Fruit fly (Drosophila melanogaster) whole organism, embryonic: ENCODE measurements around the gene Mkp3.

Source experiments
- CG1024 ChIP-seq: fragments of 200-800 bp; sonication (Bioruptor generic); IDR thresholded peaks from 2 replicates; pipeline ENCODE4 v1.3.6; 2022; ENCODE audit warnings: missing biosample characterization, missing genetic modification characterization
- CG10565 ChIP-seq: fragments of 200-800 bp; sonication (Bioruptor generic); optimal IDR thresholded peaks from 3 replicates; lab custom pipeline; 2016; ENCODE audit warnings: missing biosample characterization, mild to moderate bottlenecking, missing genetic modification characterization
- CG10959 ChIP-seq: fragments of 200-800 bp; sonication (Bioruptor generic); IDR thresholded peaks from 2 replicates; pipeline ENCODE4 v1.3.6; 2022; ENCODE audit warnings: missing biosample characterization, missing genetic modification characterization
- CG10979 ChIP-seq: fragments of 200-800 bp; sonication (Bioruptor generic); optimal IDR thresholded peaks from 2 replicates; lab custom pipeline; 2018; ENCODE audit warnings: missing biosample characterization, mild to moderate bottlenecking, missing genetic modification characterization, moderate library complexity
- CG12104 ChIP-seq: fragments of 200-800 bp; sonication (Bioruptor generic); optimal IDR thresholded peaks from 3 replicates; lab custom pipeline; 2016; ENCODE audit warnings: missing biosample characterization, missing genetic modification characterization
- CG12659 ChIP-seq: fragments of 200-800 bp; sonication (Bioruptor generic); optimal IDR thresholded peaks from 3 replicates; lab custom pipeline; 2017; ENCODE audit warnings: mild to moderate bottlenecking, missing biosample characterization, missing genetic modification reagents, missing genetic modification characterization
- CG13296 ChIP-seq: fragments of 200-800 bp; sonication (Bioruptor generic); optimal IDR thresholded peaks from 3 replicates; lab custom pipeline; 2018; ENCODE audit warnings: missing biosample characterization, mild to moderate bottlenecking, missing genetic modification characterization
- CG15601 ChIP-seq: fragments of 200-800 bp; sonication (Bioruptor generic); optimal IDR thresholded peaks from 3 replicates; lab custom pipeline; 2019; ENCODE audit warnings: missing biosample characterization, mild to moderate bottlenecking, missing genetic modification characterization, moderate library complexity
- CG15696 ChIP-seq: fragments of 200-800 bp; sonication (Bioruptor generic); optimal IDR thresholded peaks from 2 replicates; lab custom pipeline; 2019; ENCODE audit warnings: missing biosample characterization, mild to moderate bottlenecking, missing genetic modification characterization, moderate library complexity
- CG33557 ChIP-seq: fragments of 200-800 bp; sonication (Bioruptor generic); optimal IDR thresholded peaks from 2 replicates; lab custom pipeline; 2019; ENCODE audit warnings: missing biosample characterization, mild to moderate bottlenecking, missing genetic modification characterization, moderate library complexity
- CG4360 ChIP-seq: fragments of 200-800 bp; sonication (Bioruptor generic); IDR thresholded peaks from 2 replicates; pipeline ENCODE4 v1.3.6; 2022; ENCODE audit warnings: missing biosample characterization, missing genetic modification characterization
- CG4854 ChIP-seq: fragments of 200-800 bp; sonication (Bioruptor generic); optimal IDR thresholded peaks from 2 replicates; lab custom pipeline; 2016; ENCODE audit warnings: missing biosample characterization, missing genetic modification characterization, inconsistent platforms
- CG6683 ChIP-seq: fragments of 200-800 bp; sonication (Bioruptor generic); optimal IDR thresholded peaks from 2 replicates; lab custom pipeline; 2017; ENCODE audit warnings: missing biosample characterization, mild to moderate bottlenecking, missing genetic modification characterization, missing genetic modification reagents
- CG9215 ChIP-seq: fragments of 200-800 bp; sonication (Bioruptor generic); IDR thresholded peaks from 2 replicates; pipeline ENCODE4 v1.3.6; 2022; ENCODE audit warnings: missing biosample characterization, missing genetic modification characterization
- CG9817 ChIP-seq: fragments of 200-800 bp; sonication (Bioruptor generic); optimal IDR thresholded peaks from 2 replicates; lab custom pipeline; 2018; ENCODE audit warnings: missing biosample characterization, mild to moderate bottlenecking, missing genetic modification characterization, moderate library complexity
- CG9932 ChIP-seq: fragments of 200-800 bp; sonication (Bioruptor generic); IDR thresholded peaks from 2 replicates; pipeline ENCODE4 v1.3.6; 2022; ENCODE audit warnings: missing biosample characterization, missing genetic modification characterization
- Chrac-16 ChIP-seq: fragments of 200-800 bp; sonication (Bioruptor generic); optimal IDR thresholded peaks from 3 replicates; lab custom pipeline; 2016; ENCODE audit warnings: missing biosample characterization, missing genetic modification characterization
- D19A ChIP-seq: fragments of 200-800 bp; optimal IDR thresholded peaks from 3 replicates; lab custom pipeline; 2019; ENCODE audit warnings: missing biosample characterization, mild to moderate bottlenecking, missing genetic modification characterization, moderate library complexity
- Dfd ChIP-seq, 2 experiments: fragments of >200 bp; optimal IDR thresholded peaks; 2 replicates each; lab custom pipeline; 2017; ENCODE audit warnings: missing biosample characterization in 2 of 2, missing genetic modification characterization in 2 of 2
- Dip2 ChIP-seq: fragments of 200-800 bp; sonication (Bioruptor generic); IDR thresholded peaks from 2 replicates; pipeline ENCODE4 v1.3.6; 2022; ENCODE audit warnings: missing biosample characterization, missing genetic modification characterization
- Ets65A ChIP-seq: fragments of 200-800 bp; sonication (Bioruptor generic); peaks from one replicate; lab custom pipeline; 2016; ENCODE audit warnings: missing biosample characterization, missing genetic modification characterization
- Gug ChIP-seq: fragments of 200-800 bp; sonication (Bioruptor generic); IDR thresholded peaks from 4 replicates; pipeline ENCODE4 v1.3.6; 2022; ENCODE audit warnings: missing biosample characterization, missing genetic modification characterization
- H15 ChIP-seq: fragments of 200-800 bp; sonication (Bioruptor generic); IDR thresholded peaks from 3 replicates; pipeline ENCODE4 v1.3.6; 2022; ENCODE audit warnings: missing biosample characterization, missing genetic modification characterization
- HmgD ChIP-seq: fragments of 200-800 bp; sonication (Bioruptor generic); optimal IDR thresholded peaks from 3 replicates; lab custom pipeline; 2016; ENCODE audit warnings: missing biosample characterization, missing genetic modification characterization
- Mes4 ChIP-seq: fragments of 200-800 bp; sonication (Bioruptor generic); optimal IDR thresholded peaks from 2 replicates; lab custom pipeline; 2016; ENCODE audit warnings: missing biosample characterization, missing genetic modification characterization
- Nf-YB ChIP-seq: fragments of 200-800 bp; sonication (Bioruptor generic); optimal IDR thresholded peaks from 3 replicates; lab custom pipeline; 2019; ENCODE audit warnings: missing biosample characterization, mild to moderate bottlenecking, missing genetic modification characterization, moderate library complexity
- Optix ChIP-seq: fragments of 200-800 bp; sonication (Bioruptor generic); IDR thresholded peaks from 3 replicates; pipeline ENCODE4 v1.3.6; 2022; ENCODE audit warnings: missing biosample characterization, missing genetic modification characterization
- Pdp1 ChIP-seq, 2 experiments: fragments of 200-800 bp; sonication (Bioruptor generic); optimal IDR thresholded peaks; 3 replicates each; lab custom pipeline; 2016; ENCODE audit warnings: missing biosample characterization in 2 of 2, missing genetic modification characterization in 2 of 2, mild to moderate bottlenecking in 1 of 2, moderate library complexity in 1 of 2
- Trl ChIP-seq, 3 experiments: fragments of >200 bp in 2 of 3; fragments of 200-800 bp in 1 of 3; sonication (Bioruptor generic) in 1 of 3; optimal IDR thresholded peaks; 2 replicates in 1 of 3; 3 replicates in 2 of 3; lab custom pipeline; 2016 to 2017; ENCODE audit warnings: missing biosample characterization in 1 of 3, missing genetic modification characterization in 1 of 3
- Vsx1 ChIP-seq: fragments of 200-800 bp; sonication (Bioruptor generic); optimal IDR thresholded peaks from 2 replicates; lab custom pipeline; 2017; ENCODE audit warnings: missing biosample characterization, mild to moderate bottlenecking, missing genetic modification characterization, missing genetic modification reagents
- ato ChIP-seq: fragments of 200-800 bp; sonication (Bioruptor generic); IDR thresholded peaks from 2 replicates; pipeline ENCODE4 v1.3.6; 2022; ENCODE audit warnings: missing biosample characterization, missing genetic modification characterization; ENCODE audit not compliant: partially characterized antibody
- cato ChIP-seq: fragments of 200-800 bp; sonication (Bioruptor generic); optimal IDR thresholded peaks from 2 replicates; lab custom pipeline; 2016; ENCODE audit warnings: missing biosample characterization, missing genetic modification characterization, borderline replicate concordance
- corto ChIP-seq: fragments of 200-800 bp; sonication (Bioruptor generic); optimal IDR thresholded peaks from 2 replicates; lab custom pipeline; 2016; ENCODE audit warnings: missing biosample characterization, mild to moderate bottlenecking, missing genetic modification characterization, moderate library complexity
- dimm ChIP-seq: fragments of 200-800 bp; sonication (Bioruptor generic); IDR thresholded peaks from 2 replicates; pipeline ENCODE4 v1.3.6; 2022; ENCODE audit warnings: missing biosample characterization, missing genetic modification characterization
- emc ChIP-seq: fragments of 200-800 bp; sonication (Bioruptor generic); optimal IDR thresholded peaks from 2 replicates; lab custom pipeline; 2016; ENCODE audit warnings: missing biosample characterization, missing genetic modification characterization
- fd96Cb ChIP-seq: fragments of 200-800 bp; sonication (Bioruptor generic); optimal IDR thresholded peaks from 2 replicates; lab custom pipeline; 2018; ENCODE audit warnings: missing biosample characterization, mild to moderate bottlenecking, missing genetic modification characterization, moderate library complexity
- fu2 ChIP-seq: fragments of 200-800 bp; sonication (Bioruptor generic); optimal IDR thresholded peaks from 2 replicates; lab custom pipeline; 2016; ENCODE audit warnings: missing biosample characterization, missing genetic modification characterization
- hkb ChIP-seq, 2 experiments: fragments of 200-800 bp in 1 of 2; fragments of >200 bp in 1 of 2; sonication (Bioruptor generic) in 1 of 2; IDR thresholded peaks in 1 of 2; optimal IDR thresholded peaks in 1 of 2; 2 replicates each; pipeline versions ENCODE4 v1.3.6 to Lab custom; 2017 to 2022; ENCODE audit warnings: missing biosample characterization in 1 of 2, missing genetic modification characterization in 1 of 2
- ind ChIP-seq: fragments of 200-800 bp; sonication (Bioruptor generic); optimal IDR thresholded peaks from 3 replicates; lab custom pipeline; 2016; ENCODE audit warnings: missing biosample characterization, missing genetic modification characterization
- jumu ChIP-seq: fragments of 200-800 bp; sonication (Bioruptor generic); optimal IDR thresholded peaks from 3 replicates; lab custom pipeline; 2016; ENCODE audit warnings: missing biosample characterization, missing genetic modification characterization
- kay ChIP-seq: fragments of 200-800 bp; sonication (Bioruptor generic); optimal IDR thresholded peaks from 2 replicates; lab custom pipeline; 2016; ENCODE audit warnings: missing biosample characterization, missing genetic modification characterization
- ken ChIP-seq: fragments of 200-800 bp; sonication (Bioruptor generic); IDR thresholded peaks from 3 replicates; pipeline ENCODE4 v1.3.6; 2022; ENCODE audit warnings: missing biosample characterization, missing genetic modification characterization
- oc ChIP-seq: fragments of 200-800 bp; sonication (Bioruptor generic); optimal IDR thresholded peaks from 2 replicates; lab custom pipeline; 2018; ENCODE audit warnings: missing biosample characterization, mild to moderate bottlenecking, missing genetic modification characterization, moderate library complexity
- pb ChIP-seq: fragments of 200-800 bp; sonication (Bioruptor generic); optimal IDR thresholded peaks from 3 replicates; lab custom pipeline; 2016; ENCODE audit warnings: missing biosample characterization, missing genetic modification characterization
- schlank ChIP-seq: fragments of 200-800 bp; sonication (Bioruptor generic); optimal IDR thresholded peaks from 2 replicates; lab custom pipeline; 2018; ENCODE audit warnings: missing biosample characterization, mild to moderate bottlenecking, missing genetic modification characterization
- shn ChIP-seq: fragments of 200-800 bp; sonication (Bioruptor generic); optimal IDR thresholded peaks from 3 replicates; lab custom pipeline; 2016; ENCODE audit warnings: missing biosample characterization, missing genetic modification characterization
- sim ChIP-seq: fragments of 200-800 bp; sonication (Bioruptor generic); IDR thresholded peaks from 2 replicates; pipeline ENCODE4 v1.3.6; 2022; ENCODE audit warnings: missing biosample characterization, missing genetic modification characterization
- tgo ChIP-seq: fragments of 200-800 bp; sonication (Bioruptor generic); IDR thresholded peaks from 3 replicates; pipeline ENCODE4 v1.3.6; 2022; ENCODE audit warnings: missing biosample characterization, missing genetic modification characterization
- vfl ChIP-seq: fragments of 200-800 bp; sonication (Bioruptor generic); optimal IDR thresholded peaks from 2 replicates; lab custom pipeline; 2016; ENCODE audit warnings: missing biosample characterization, missing genetic modification characterization

Mkp3 gene

DNA sequence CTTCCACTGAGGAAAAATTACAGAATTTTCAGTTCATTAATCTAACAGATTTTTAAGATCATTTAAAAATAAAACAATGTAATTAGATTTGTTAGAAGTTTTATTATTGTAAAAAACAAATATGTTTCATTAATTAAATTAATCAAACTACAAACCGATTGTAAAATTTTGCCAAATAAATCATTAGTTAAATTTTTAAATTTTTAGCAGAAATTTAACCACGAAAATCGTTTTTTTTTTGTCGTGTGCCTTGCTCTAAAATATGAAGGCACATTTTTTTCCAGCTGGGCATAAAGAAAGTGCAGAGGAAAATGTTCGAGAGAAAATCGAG, 12.4 kb downstream of the Mkp3 start (continued):
- TF ChIP-seq Chrac-16 (GFP tag; lab: Kevin White, UChicago) (no peak), Dip2 (GFP tag; lab: Robert Waterston, UW) (no peak), fd96Cb (tag; lab: Kevin White, UChicago) (peak; percentile 69), CG9215 (no peak), Nf-YB (no peak), sim (GFP tag; lab: Robert Waterston, UW) (no peak), tgo (GFP tag; lab: Robert Waterston, UW) (peak; percentile 21; the same call in 1 of the 3 replicates), Vsx1 (GFP tag; lab: Kevin White, UChicago) (no peak), ato (GFP tag; lab: Robert Waterston, UW) (no peak), ken (GFP tag; lab: Robert Waterston, UW) (no peak), CG12104 (GFP tag; lab: Kevin White, UChicago) (no peak), Pdp1 (GFP tag; optimal IDR thresholded peaks at IDR 0.05; lab: Kevin White, UChicago) (no peak), H15 (GFP tag; lab: Robert Waterston, UW) (no peak), fu2 (GFP tag; lab: Kevin White, UChicago) (no peak), Dfd (GFP tag; optimal IDR thresholded peaks at IDR 0.05; lab: Kevin White, UChicago) (no peak), kay (GFP tag; lab: Kevin White, UChicago) (no peak), CG9817 (no peak), pb (GFP tag; lab: Kevin White, UChicago) (no peak), CG4360 (GFP tag; lab: Robert Waterston, UW) (no peak), D19A (peak; percentile 55), cato (GFP tag; lab: Kevin White, UChicago) (no peak), HmgD (GFP tag; lab: Kevin White, UChicago) (no peak), CG10565 (GFP tag; lab: Kevin White, UChicago) (no peak), CG13296 (GFP tag; lab: Kevin White, UChicago) (no peak), emc (GFP tag; lab: Kevin White, UChicago) (no peak), dimm (GFP tag; lab: Robert Waterston, UW) (no peak), jumu (GFP tag; lab: Kevin White, UChicago) (no peak), CG33557 (GFP tag; lab: Kevin White, UChicago) (no peak), CG12659 (no peak), CG10979 (peak; percentile 79)

- TF ChIP-seq CG9932 (GFP tag; lab: Robert Waterston, UW) (no peak), CG1024 (GFP tag; lab: Robert Waterston, UW) (0 out of 2 replicates have a peak, but pooled peaks have one; percentile 23), Gug (GFP tag; lab: Robert Waterston, UW) (no peak), Trl (optimal IDR thresholded peaks at IDR 0.05; lab: Kevin White, UChicago) (no peak), Trl (GFP tag; optimal IDR thresholded peaks at IDR 0.05; lab: Kevin White, UChicago) (no peak), vfl (no peak), oc (tag; lab: Kevin White, UChicago) (peak; percentile 30), corto (no peak), CG6683 (GFP tag; lab: Kevin White, UChicago) (peak; percentile 8), CG4854 (GFP tag; lab: Kevin White, UChicago) (no peak), CG10959 (GFP tag; lab: Robert Waterston, UW) (no peak), Ets65A (GFP tag; lab: Kevin White, UChicago) (no peak), ind (no peak), schlank (tag; lab: Kevin White, UChicago) (no peak), Optix (GFP tag; lab: Robert Waterston, UW) (no peak), Mes4 (GFP tag; lab: Kevin White, UChicago) (no peak), hkb (optimal IDR thresholded peaks at IDR 0.05; lab: Kevin White, UChicago) (no peak), hkb (GFP tag; IDR thresholded peaks at IDR 0.05; lab: Robert Waterston, UW) (peak; percentile 53; the same call in 1 of the 2 replicates), shn (no peak), CG15696 (tag; lab: Kevin White, UChicago) (no peak), pb (GFP tag; lab: Kevin White, UChicago) (no peak), CG15601 (tag; lab: Kevin White, UChicago) (peak; percentile 18)
Measured at dm6 chr3L:19073029-19073908, 13.0 kb downstream of the Mkp3 start.
